Worm (Caenorhabditis elegans) whole organism, mixed stage, embryonic: ENCODE results near the gene R07H5.16.

Source experiments
- M03D4.4 ChIP-seq: sonication (generic microtip); optimal IDR thresholded peaks from 2 replicates; lab custom pipeline; 2017; ENCODE audit warnings: mild to moderate bottlenecking, missing genetic modification characterization, missing compliant biosample characterization
- bed-3 ChIP-seq: fragments of 200-800 bp; sonication (Bioruptor generic); optimal IDR thresholded peaks from 3 replicates; lab custom pipeline; 2018; ENCODE audit warnings: mild to moderate bottlenecking, missing genetic modification characterization, moderate library complexity, missing compliant biosample characterization
- ceh-39 ChIP-seq: fragments of 150-350 bp; optimal IDR thresholded peaks from 2 replicates; lab custom pipeline; 2014; ENCODE audit warnings: missing biosample characterization, missing genetic modification characterization
- ces-1 ChIP-seq: fragments of 150-350 bp; optimal IDR thresholded peaks from 2 replicates; lab custom pipeline; 2014; ENCODE audit warnings: missing biosample characterization, missing genetic modification reagents, missing genetic modification characterization
- cnd-1 ChIP-seq: fragments of 200-800 bp; sonication (Bioruptor generic); optimal IDR thresholded peaks from 2 replicates; lab custom pipeline; 2018; ENCODE audit warnings: mild to moderate bottlenecking, missing genetic modification characterization, missing compliant biosample characterization
- drap-1 ChIP-seq: fragments of 200-800 bp; sonication (Bioruptor generic); optimal IDR thresholded peaks from 3 replicates; lab custom pipeline; 2018; ENCODE audit warnings: mild to moderate bottlenecking, missing genetic modification characterization, missing compliant biosample characterization
- elt-1 ChIP-seq: sonication (generic microtip); optimal IDR thresholded peaks from 2 replicates; lab custom pipeline; 2017; ENCODE audit warnings: missing genetic modification characterization, mild to moderate bottlenecking, missing compliant biosample characterization, antibody characterized with exemption, moderate library complexity, borderline replicate concordance; ENCODE audit not compliant: insufficient read depth
- flh-1 ChIP-seq: fragments of 200-800 bp; sonication (Bioruptor generic); optimal IDR thresholded peaks from 2 replicates; lab custom pipeline; 2018; ENCODE audit warnings: mild to moderate bottlenecking, missing genetic modification characterization, moderate library complexity, missing compliant biosample characterization
- ham-2 ChIP-seq: fragments of 200-800 bp; sonication (Bioruptor generic); optimal IDR thresholded peaks from 2 replicates; lab custom pipeline; 2018; ENCODE audit warnings: mild to moderate bottlenecking, missing genetic modification characterization, missing compliant biosample characterization
- hlh-1 ChIP-seq: fragments of 150-350 bp; optimal IDR thresholded peaks from 2 replicates; lab custom pipeline; 2014; ENCODE audit warnings: missing biosample characterization, missing genetic modification reagents, missing genetic modification characterization
- lin-13 ChIP-seq: fragments of 150-350 bp; optimal IDR thresholded peaks from 2 replicates; lab custom pipeline; 2014; ENCODE audit warnings: missing biosample characterization, missing genetic modification characterization
- lin-32 ChIP-seq: fragments of 200-800 bp; sonication (Bioruptor generic); optimal IDR thresholded peaks from 2 replicates; lab custom pipeline; 2018; ENCODE audit warnings: mild to moderate bottlenecking, missing genetic modification characterization, missing compliant biosample characterization
- lsy-2 ChIP-seq: fragments of 150-350 bp; optimal IDR thresholded peaks from 2 replicates; lab custom pipeline; 2014; ENCODE audit warnings: missing biosample characterization, missing genetic modification characterization
- mls-2 ChIP-seq: sonication (generic microtip); optimal IDR thresholded peaks from 2 replicates; lab custom pipeline; 2016; ENCODE audit warnings: mild to moderate bottlenecking, missing genetic modification characterization, moderate library complexity, missing compliant biosample characterization
- nhr-2 ChIP-seq: fragments of 150-350 bp; optimal IDR thresholded peaks from 2 replicates; lab custom pipeline; 2014; ENCODE audit warnings: missing biosample characterization, missing genetic modification characterization
- nhr-237 ChIP-seq: fragments of 150-350 bp; optimal IDR thresholded peaks from 2 replicates; lab custom pipeline; 2014; ENCODE audit warnings: missing biosample characterization, missing genetic modification characterization
- nhr-28 ChIP-seq: fragments of 150-350 bp; optimal IDR thresholded peaks from 2 replicates; lab custom pipeline; 2014; ENCODE audit warnings: missing biosample characterization, missing genetic modification characterization
- nhr-76 ChIP-seq: sonication (generic microtip); optimal IDR thresholded peaks from 2 replicates; lab custom pipeline; 2017; ENCODE audit warnings: missing biosample characterization, missing genetic modification characterization
- pha-4 ChIP-seq: fragments of 150-350 bp; optimal IDR thresholded peaks from 2 replicates; lab custom pipeline; 2018; ENCODE audit warnings: missing biosample characterization, missing genetic modification reagents, missing genetic modification characterization
- sptf-1 ChIP-seq: sonication (generic microtip); optimal IDR thresholded peaks from 2 replicates; lab custom pipeline; 2017; ENCODE audit warnings: mild to moderate bottlenecking, missing genetic modification characterization, moderate library complexity, missing compliant biosample characterization
- tbx-8 ChIP-seq: fragments of 200-800 bp; sonication (Bioruptor generic); optimal IDR thresholded peaks from 2 replicates; lab custom pipeline; 2018; ENCODE audit warnings: mild to moderate bottlenecking, missing genetic modification characterization, moderate library complexity, missing compliant biosample characterization
- unc-120 ChIP-seq: sonication (generic microtip); optimal IDR thresholded peaks from 2 replicates; lab custom pipeline; 2017; ENCODE audit warnings: missing genetic modification characterization, missing compliant biosample characterization; ENCODE audit not compliant: poor library complexity, severe bottlenecking
- unc-39 ChIP-seq: fragments of 150-350 bp; optimal IDR thresholded peaks from 2 replicates; lab custom pipeline; 2014; ENCODE audit warnings: missing biosample characterization, missing genetic modification characterization
- unc-62 ChIP-seq: fragments of 150-350 bp; optimal IDR thresholded peaks from 2 replicates; lab custom pipeline; 2014; ENCODE audit warnings: missing biosample characterization, missing genetic modification reagents, missing genetic modification characterization
- zip-8 ChIP-seq: fragments of 150-350 bp; optimal IDR thresholded peaks from 2 replicates; lab custom pipeline; 2014; ENCODE audit warnings: missing biosample characterization, missing genetic modification characterization
- ztf-11 ChIP-seq: fragments of 150-350 bp; optimal IDR thresholded peaks from 2 replicates; lab custom pipeline; 2014; ENCODE audit warnings: missing biosample characterization, missing genetic modification characterization

The R07H5.16 gene

ce11 chrIV:11235755-11236154 lies 36.6 kb downstream of the R07H5.16 start:
- TF ChIP-seq ces-1: peak; percentile 34
- TF ChIP-seq tbx-8: no peak
- TF ChIP-seq ceh-39 (tag; lab: Kevin White, UChicago): no peak
- no peak for TF ChIP-seq unc-62 (GFP tag; lab: Kevin White, UChicago)
- TF ChIP-seq ham-2 (GFP tag; lab: Kevin White, UChicago): no peak
- no peak for TF ChIP-seq nhr-28 (tag; lab: Kevin White, UChicago)
- TF ChIP-seq nhr-237 (tag; lab: Kevin White, UChicago): no peak

ce11 chrIV:11241368-11241767 lies 42.2 kb downstream of the R07H5.16 start, which contains the start of gene C05C12.6:
C05C12.6 (minus strand) TSS chrIV:11241468.
- no peak for TF ChIP-seq flh-1 (GFP tag; lab: Kevin White, UChicago)
- no peak for TF ChIP-seq bed-3 (GFP tag; lab: Kevin White, UChicago)
- no peak for TF ChIP-seq ceh-39 (tag; lab: Kevin White, UChicago)
- no peak for TF ChIP-seq cnd-1 (tag; lab: Kevin White, UChicago)
- no peak for TF ChIP-seq hlh-1 (tag; lab: Kevin White, UChicago)
- TF ChIP-seq unc-39: no peak
- no peak for TF ChIP-seq lin-32 (GFP tag; lab: Kevin White, UChicago)
- TF ChIP-seq M03D4.4: no peak
- no peak for TF ChIP-seq unc-120 (tag; lab: Kevin White, UChicago)
- TF ChIP-seq elt-1 (tag; lab: Kevin White, UChicago): no peak
- no peak for TF ChIP-seq nhr-237 (tag; lab: Kevin White, UChicago)
- TF ChIP-seq pha-4 (tag; lab: Kevin White, UChicago): no peak
- TF ChIP-seq nhr-2 (tag; lab: Kevin White, UChicago): no peak
- TF ChIP-seq zip-8 (tag; lab: Kevin White, UChicago): no peak
- TF ChIP-seq ces-1: no peak
- TF ChIP-seq nhr-76: no peak
- TF ChIP-seq lin-13 (tag; lab: Kevin White, UChicago): no peak

- TF ChIP-seq ztf-11 (tag; lab: Kevin White, UChicago) (no peak), elt-1 (tag; lab: Kevin White, UChicago) (no peak), ceh-39 (tag; lab: Kevin White, UChicago) (no peak), bed-3 (GFP tag; lab: Kevin White, UChicago) (no peak), lsy-2 (tag; lab: Kevin White, UChicago) (no peak), ham-2 (GFP tag; lab: Kevin White, UChicago) (no peak)
- TF ChIP-seq, all 35 proteins: peak for 0
Measured at ce11 chrIV:11247434-11247833, 48.3 kb downstream of the R07H5.16 start.

ce11 chrIV:11248031-11248631 lies 49.0 kb downstream of the R07H5.16 start, which contains the start of gene C05C12.4:
C05C12.4 (minus strand) TSS chrIV:11248081.
- no peak for TF ChIP-seq tbx-8
- no peak for TF ChIP-seq flh-1 (GFP tag; lab: Kevin White, UChicago)
- no peak for TF ChIP-seq lin-13 (tag; lab: Kevin White, UChicago)
- no peak for TF ChIP-seq cnd-1 (tag; lab: Kevin White, UChicago)
- no peak for TF ChIP-seq sptf-1 (tag; lab: Kevin White, UChicago)
- no peak for TF ChIP-seq ces-1
- no peak for TF ChIP-seq drap-1 (GFP tag; lab: Kevin White, UChicago)
- no peak for TF ChIP-seq lin-32 (GFP tag; lab: Kevin White, UChicago)
- TF ChIP-seq lsy-2 (tag; lab: Kevin White, UChicago): no peak
- no peak for TF ChIP-seq bed-3 (GFP tag; lab: Kevin White, UChicago)
- no peak for TF ChIP-seq unc-39
- no peak for TF ChIP-seq unc-120 (tag; lab: Kevin White, UChicago)
- no peak for TF ChIP-seq mls-2 (tag; lab: Kevin White, UChicago)
- TF ChIP-seq nhr-28 (tag; lab: Kevin White, UChicago): no peak
- TF ChIP-seq, all 35 proteins: peak for 0
